Worm (Caenorhabditis elegans) whole organism, mixed stage, embryonic: ENCODE results near the gene Y57G11C.1142.

Experiments used
- elt-1 ChIP-seq: sonication (generic microtip); optimal IDR thresholded peaks from 2 replicates; lab custom pipeline; 2017; ENCODE audit warnings: missing genetic modification characterization, mild to moderate bottlenecking, missing compliant biosample characterization, antibody characterized with exemption, moderate library complexity, borderline replicate concordance; ENCODE audit not compliant: insufficient read depth
- sptf-1 ChIP-seq: sonication (generic microtip); optimal IDR thresholded peaks from 2 replicates; lab custom pipeline; 2017; ENCODE audit warnings: mild to moderate bottlenecking, missing genetic modification characterization, moderate library complexity, missing compliant biosample characterization
- ztf-11 ChIP-seq: fragments of 150-350 bp; optimal IDR thresholded peaks from 2 replicates; lab custom pipeline; 2014; ENCODE audit warnings: missing biosample characterization, missing genetic modification characterization

ce11 chrIV:14757786-14758185, 44.6 kb upstream of the Y57G11C.1142 start:
- no peak for TF ChIP-seq ztf-11 (tag; lab: Kevin White, UChicago)
- no peak for TF ChIP-seq sptf-1 (tag; lab: Kevin White, UChicago)
- TF ChIP-seq elt-1 (tag; lab: Kevin White, UChicago): no peak
